Fruit fly (Drosophila melanogaster): ENCODE data around the gene Stim.

Stim gene

DNA sequence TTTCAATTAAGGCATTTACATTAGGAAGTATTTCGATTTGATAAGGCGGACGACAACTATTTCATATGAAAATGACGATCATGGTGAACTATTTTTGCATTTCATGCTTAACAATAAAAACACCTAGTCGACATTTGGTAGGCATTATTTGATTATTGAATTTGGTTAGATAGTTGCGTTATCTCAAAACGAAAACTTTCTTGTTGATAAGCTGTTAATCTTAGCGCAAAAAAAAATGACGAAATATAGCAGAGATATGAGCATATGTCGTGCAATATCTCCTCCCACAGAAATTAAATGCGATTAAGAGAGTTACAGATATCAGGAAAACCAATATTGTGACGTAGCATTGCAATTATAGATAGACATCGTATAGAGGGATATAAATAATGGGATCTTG is 51.5 kb downstream of the Stim start:
- TF ChIP-seq Sin3A (optimal IDR thresholded peaks at IDR 0.05) (no peak), insv (optimal IDR thresholded peaks at IDR 0.05) (no peak), psq (optimal IDR thresholded peaks at IDR 0.05) (no peak), ttk (optimal IDR thresholded peaks at IDR 0.05) (no peak), h (optimal IDR thresholded peaks at IDR 0.05) (no peak), Myc (optimal IDR thresholded peaks at IDR 0.05) (no peak)

- no peak for TF ChIP-seq Sin3A (optimal IDR thresholded peaks at IDR 0.05)
- no peak for TF ChIP-seq ttk (optimal IDR thresholded peaks at IDR 0.05)
- no peak for TF ChIP-seq insv (optimal IDR thresholded peaks at IDR 0.05)
- TF ChIP-seq h (optimal IDR thresholded peaks at IDR 0.05), result no peak
- TF ChIP-seq psq (optimal IDR thresholded peaks at IDR 0.05), result no peak
- TF ChIP-seq Myc (optimal IDR thresholded peaks at IDR 0.05), result no peak
These were observed 53.0 kb downstream of the Stim start, which contains the start of gene tay for dm6 chrX:15887247-15887616. Gene tay, minus strand, starts transcription at chrX:15887311.

- no peak for TF ChIP-seq h (optimal IDR thresholded peaks at IDR 0.05)
- peak; percentile 85 for TF ChIP-seq psq (optimal IDR thresholded peaks at IDR 0.05)
- no peak for TF ChIP-seq Sin3A (optimal IDR thresholded peaks at IDR 0.05)
- no peak for TF ChIP-seq Myc (optimal IDR thresholded peaks at IDR 0.05)
- TF ChIP-seq ttk (optimal IDR thresholded peaks at IDR 0.05), result no peak
- TF ChIP-seq insv (optimal IDR thresholded peaks at IDR 0.05), result no peak
These were observed 53.6 kb downstream of the Stim start for dm6 chrX:15886411-15887246.

Data from Kc167 (cell line).